Fruit fly (Drosophila melanogaster) whole organism, embryonic: Measurements from ENCODE around the gene Cnep1r1.

Experiments
- B-H1 ChIP-seq: fragments of 200-800 bp; sonication (Bioruptor generic); IDR thresholded peaks from 3 replicates; pipeline ENCODE4 v1.3.6; 2022; ENCODE audit warnings: missing biosample characterization, missing genetic modification characterization
- Bgb ChIP-seq: fragments of 200-800 bp; sonication (Bioruptor generic); IDR thresholded peaks from 2 replicates; pipeline ENCODE4 v1.3.6; 2022; ENCODE audit warnings: missing biosample characterization, missing genetic modification characterization; ENCODE audit not compliant: partially characterized antibody
- CG10654 ChIP-seq: fragments of 200-800 bp; sonication (Bioruptor generic); optimal IDR thresholded peaks from 2 replicates; lab custom pipeline; 2016; ENCODE audit warnings: missing biosample characterization, missing genetic modification characterization
- CG11504 ChIP-seq: fragments of 200-800 bp; sonication (Bioruptor generic); optimal IDR thresholded peaks from 3 replicates; lab custom pipeline; 2019; ENCODE audit warnings: missing biosample characterization, mild to moderate bottlenecking, missing genetic modification characterization, moderate library complexity
- CG14667 ChIP-seq: fragments of 200-800 bp; sonication (Bioruptor generic); IDR thresholded peaks from 2 replicates; pipeline ENCODE4 v1.3.6; 2022; ENCODE audit warnings: missing biosample characterization, missing genetic modification characterization
- CG15073 ChIP-seq: fragments of 200-800 bp; sonication (Bioruptor generic); optimal IDR thresholded peaks from 2 replicates; lab custom pipeline; 2016; ENCODE audit warnings: missing biosample characterization, missing genetic modification characterization
- CG17568 ChIP-seq: fragments of 200-800 bp; sonication (Bioruptor generic); optimal IDR thresholded peaks from 2 replicates; lab custom pipeline; 2018; ENCODE audit warnings: missing biosample characterization, mild to moderate bottlenecking, missing genetic modification characterization, moderate library complexity
- CG18619 ChIP-seq: fragments of 200-800 bp; sonication (Bioruptor generic); optimal IDR thresholded peaks from 3 replicates; lab custom pipeline; 2017; ENCODE audit warnings: missing biosample characterization, mild to moderate bottlenecking, missing genetic modification characterization
- CG2199 ChIP-seq: fragments of 200-800 bp; sonication (Bioruptor generic); IDR thresholded peaks from 3 replicates; pipeline ENCODE4 v1.3.6; 2022; ENCODE audit warnings: missing biosample characterization, missing genetic modification characterization
- CG3163 ChIP-seq: fragments of 200-800 bp; sonication (Bioruptor generic); optimal IDR thresholded peaks from 3 replicates; lab custom pipeline; 2016; ENCODE audit warnings: missing biosample characterization, missing genetic modification characterization
- CG3838 ChIP-seq: fragments of 200-800 bp; sonication (Bioruptor generic); optimal IDR thresholded peaks from 3 replicates; lab custom pipeline; 2016; ENCODE audit warnings: missing biosample characterization, missing genetic modification characterization
- CG6689 ChIP-seq: fragments of 200-800 bp; sonication (Bioruptor generic); IDR thresholded peaks from 2 replicates; pipeline ENCODE4 v1.3.6; 2022; ENCODE audit warnings: missing biosample characterization, missing genetic modification characterization
- CG8944 ChIP-seq: fragments of 200-800 bp; sonication (Bioruptor generic); optimal IDR thresholded peaks from 3 replicates; lab custom pipeline; 2016; ENCODE audit warnings: missing biosample characterization, missing genetic modification characterization
- CG9727 ChIP-seq: fragments of 200-800 bp; sonication (Bioruptor generic); optimal IDR thresholded peaks from 3 replicates; lab custom pipeline; 2017; ENCODE audit warnings: missing biosample characterization, mild to moderate bottlenecking, missing genetic modification characterization
- CHES-1-like ChIP-seq: fragments of 200-800 bp; sonication (Bioruptor generic); optimal IDR thresholded peaks from 2 replicates; lab custom pipeline; 2016; ENCODE audit warnings: missing biosample characterization, missing genetic modification characterization
- CkIIα-i1 ChIP-seq: fragments of 200-800 bp; sonication (Bioruptor generic); IDR thresholded peaks from 2 replicates; pipeline ENCODE4 v1.3.6; 2022; ENCODE audit warnings: missing biosample characterization, missing genetic modification characterization
- E2f2 ChIP-seq: fragments of 200-800 bp; sonication (Bioruptor generic); IDR thresholded peaks from 2 replicates; pipeline ENCODE4 v1.3.6; 2022; ENCODE audit warnings: missing biosample characterization, missing genetic modification characterization
- Ets65A ChIP-seq: fragments of 200-800 bp; sonication (Bioruptor generic); peaks from one replicate; lab custom pipeline; 2016; ENCODE audit warnings: missing biosample characterization, missing genetic modification characterization
- MTF-1 ChIP-seq: fragments of 200-800 bp; sonication (Bioruptor generic); optimal IDR thresholded peaks from 2 replicates; lab custom pipeline; 2018; ENCODE audit warnings: missing biosample characterization, mild to moderate bottlenecking, missing genetic modification characterization, borderline replicate concordance
- Optix ChIP-seq: fragments of 200-800 bp; sonication (Bioruptor generic); IDR thresholded peaks from 3 replicates; pipeline ENCODE4 v1.3.6; 2022; ENCODE audit warnings: missing biosample characterization, missing genetic modification characterization
- PHDP ChIP-seq: fragments of 200-800 bp; sonication (Bioruptor generic); optimal IDR thresholded peaks from 3 replicates; lab custom pipeline; 2018; ENCODE audit warnings: missing biosample characterization, mild to moderate bottlenecking, missing genetic modification characterization, moderate library complexity
- Sox102F ChIP-seq: fragments of 200-800 bp; sonication (Bioruptor generic); optimal IDR thresholded peaks from 2 replicates; lab custom pipeline; 2018; ENCODE audit warnings: missing biosample characterization, mild to moderate bottlenecking, missing genetic modification characterization, moderate library complexity
- Trl ChIP-seq, 3 experiments: fragments of >200 bp in 2 of 3; fragments of 200-800 bp in 1 of 3; sonication (Bioruptor generic) in 1 of 3; optimal IDR thresholded peaks; 2 replicates in 1 of 3; 3 replicates in 2 of 3; lab custom pipeline; 2016 to 2017; ENCODE audit warnings: missing biosample characterization in 1 of 3, missing genetic modification characterization in 1 of 3
- abd-A ChIP-seq: fragments of 200-800 bp; sonication (Bioruptor generic); optimal IDR thresholded peaks from 3 replicates; lab custom pipeline; 2019; ENCODE audit warnings: missing biosample characterization, mild to moderate bottlenecking, missing genetic modification characterization, moderate library complexity
- ase ChIP-seq: fragments of 200-800 bp; sonication (Bioruptor generic); IDR thresholded peaks from 3 replicates; pipeline ENCODE4 v1.3.6; 2022; ENCODE audit warnings: missing biosample characterization, missing genetic modification characterization
- danr ChIP-seq: fragments of 200-800 bp; sonication (Bioruptor generic); IDR thresholded peaks from 2 replicates; pipeline ENCODE4 v1.3.6; 2022; ENCODE audit warnings: missing biosample characterization, missing genetic modification characterization
- fd3F ChIP-seq: fragments of 200-800 bp; sonication (Bioruptor generic); optimal IDR thresholded peaks from 2 replicates; lab custom pipeline; 2018; ENCODE audit warnings: missing biosample characterization, mild to moderate bottlenecking, missing genetic modification characterization, moderate library complexity
- jumu ChIP-seq: fragments of 200-800 bp; sonication (Bioruptor generic); optimal IDR thresholded peaks from 3 replicates; lab custom pipeline; 2016; ENCODE audit warnings: missing biosample characterization, missing genetic modification characterization
- lov ChIP-seq, 2 experiments: fragments of 200-800 bp in 1 of 2; fragments of >200 bp in 1 of 2; sonication (Bioruptor generic) in 1 of 2; IDR thresholded peaks in 1 of 2; optimal IDR thresholded peaks in 1 of 2; 2 replicates in 1 of 2; 3 replicates in 1 of 2; pipeline versions ENCODE4 v1.3.6 to Lab custom; 2017 to 2022; ENCODE audit warnings: missing biosample characterization in 1 of 2, missing genetic modification characterization in 1 of 2
- luna ChIP-seq: fragments of 200-800 bp; sonication (Bioruptor generic); optimal IDR thresholded peaks from 2 replicates; lab custom pipeline; 2016; ENCODE audit warnings: missing biosample characterization, missing genetic modification characterization
- nerfin-2 ChIP-seq: fragments of 200-800 bp; sonication (Bioruptor generic); IDR thresholded peaks from 2 replicates; pipeline ENCODE4 v1.3.6; 2022; ENCODE audit warnings: missing biosample characterization, missing genetic modification characterization; ENCODE audit not compliant: partially characterized antibody
- stwl ChIP-seq: fragments of 200-800 bp; sonication (Bioruptor generic); optimal IDR thresholded peaks from 3 replicates; lab custom pipeline; 2018; ENCODE audit warnings: missing biosample characterization, mild to moderate bottlenecking, missing genetic modification characterization, moderate library complexity
- vvl ChIP-seq: fragments of 200-800 bp; sonication (Bioruptor generic); IDR thresholded peaks from 2 replicates; pipeline ENCODE4 v1.3.6; 2022; ENCODE audit warnings: missing biosample characterization, missing genetic modification characterization
- wek ChIP-seq: fragments of 200-800 bp; sonication (Bioruptor generic); optimal IDR thresholded peaks from 3 replicates; lab custom pipeline; 2018; ENCODE audit warnings: missing biosample characterization, mild to moderate bottlenecking, missing genetic modification characterization, moderate library complexity

The Cnep1r1 gene

DNA sequence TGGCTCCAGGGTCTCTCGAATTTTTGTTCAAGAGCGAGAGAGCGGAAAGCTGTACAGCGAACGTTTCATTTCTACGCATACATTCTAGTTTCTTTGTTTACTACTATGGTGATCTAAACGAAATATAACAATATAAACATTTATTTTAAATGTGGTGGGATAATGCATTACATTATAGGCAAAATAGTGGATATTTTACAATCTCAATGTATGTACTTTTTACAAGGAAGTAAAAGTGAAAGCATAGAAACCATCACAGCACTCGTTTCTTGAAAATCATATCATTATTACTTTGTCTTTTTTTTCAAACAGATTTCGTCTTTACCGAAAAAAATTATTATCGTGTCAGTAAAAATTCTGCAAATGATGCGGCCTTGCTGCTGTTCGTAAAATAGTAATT lies at the start of gene Cnep1r1:
Cnep1r1 (plus strand) TSS at position 301 of the 400 bp plus-strand sequence.
- TF ChIP-seq wek (GFP tag; lab: Kevin White, UChicago) = no peak
- no peak for TF ChIP-seq PHDP (tag; lab: Kevin White, UChicago)

DNA sequence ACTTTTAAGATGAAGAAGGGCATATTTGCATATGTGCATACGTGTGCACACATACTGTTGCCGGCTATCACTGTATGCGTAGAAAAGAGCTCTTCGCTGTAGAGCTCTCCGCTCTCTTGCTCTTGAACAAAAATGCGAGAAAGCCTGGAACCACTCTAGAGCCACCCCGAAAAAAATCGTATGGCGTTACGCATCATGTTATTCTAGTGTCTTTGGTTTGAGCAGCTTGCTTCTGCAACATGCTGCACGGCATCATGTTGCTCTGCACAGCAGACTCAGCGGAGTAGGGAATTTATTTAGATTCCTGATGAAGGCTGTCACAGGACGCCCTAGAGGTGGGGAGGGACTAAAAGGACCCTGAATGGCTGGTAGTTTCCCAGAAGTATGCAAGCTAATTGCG lies 27.2 kb upstream of the Cnep1r1 start:
- no peak for TF ChIP-seq CG17568 (GFP tag; lab: Kevin White, UChicago)
- TF ChIP-seq fd3F = no peak
- TF ChIP-seq CG15073 (GFP tag; lab: Kevin White, UChicago) = no peak
- no peak for TF ChIP-seq E2f2 (GFP tag; lab: Robert Waterston, UW)
- peak; percentile 41; the same call in 1 of the 2 replicates for TF ChIP-seq CG6689 (GFP tag; lab: Robert Waterston, UW)
- TF ChIP-seq nerfin-2 (GFP tag; lab: Robert Waterston, UW) = no peak
- no peak for TF ChIP-seq Optix (GFP tag; lab: Robert Waterston, UW)
- TF ChIP-seq CG2199 (GFP tag; lab: Robert Waterston, UW) = peak; percentile 72; the same call in 2 of the 3 replicates
- TF ChIP-seq lov (optimal IDR thresholded peaks at IDR 0.05; lab: Kevin White, UChicago) = no peak
- TF ChIP-seq lov (GFP tag; IDR thresholded peaks at IDR 0.05; lab: Robert Waterston, UW) = no peak
- TF ChIP-seq CG8944 = no peak
- TF ChIP-seq luna (GFP tag; lab: Kevin White, UChicago) = no peak
- TF ChIP-seq B-H1 (GFP tag; lab: Robert Waterston, UW) = no peak
- peak; percentile 96 for TF ChIP-seq CG11504 (tag; lab: Kevin White, UChicago)
- TF ChIP-seq ase = no peak
- TF ChIP-seq jumu (GFP tag; lab: Kevin White, UChicago) = no peak
- TF ChIP-seq Trl (optimal IDR thresholded peaks at IDR 0.05; lab: Kevin White, UChicago) = peak; percentile 37 to 47
- no peak for TF ChIP-seq Trl (GFP tag; optimal IDR thresholded peaks at IDR 0.05; lab: Kevin White, UChicago)

DNA sequence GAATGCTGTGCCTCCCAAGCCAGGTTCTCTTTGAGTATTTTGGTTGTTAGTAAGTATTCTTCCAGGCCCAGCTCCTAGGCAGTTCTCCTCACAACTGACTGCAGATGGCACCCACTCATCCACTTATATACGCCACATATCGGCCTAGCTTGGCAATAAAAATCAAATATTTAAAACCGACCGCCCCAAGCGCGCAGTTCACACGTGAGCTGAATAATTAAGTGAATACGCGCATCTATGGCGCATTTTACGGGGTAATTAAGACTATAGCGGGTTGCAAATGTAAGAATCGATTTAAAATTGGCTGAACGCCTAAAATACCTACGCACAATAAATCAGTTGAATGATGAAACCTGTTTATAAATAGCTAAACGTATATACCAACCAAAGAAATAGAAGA lies 14.9 kb downstream of the Cnep1r1 start, which contains the start of gene CG40486:
CG40486 (minus strand) TSS at position 101 of the 400 bp plus-strand sequence.
- TF ChIP-seq Ets65A (peak; percentile 11), abd-A (tag; lab: Kevin White, UChicago) (no peak)

DNA sequence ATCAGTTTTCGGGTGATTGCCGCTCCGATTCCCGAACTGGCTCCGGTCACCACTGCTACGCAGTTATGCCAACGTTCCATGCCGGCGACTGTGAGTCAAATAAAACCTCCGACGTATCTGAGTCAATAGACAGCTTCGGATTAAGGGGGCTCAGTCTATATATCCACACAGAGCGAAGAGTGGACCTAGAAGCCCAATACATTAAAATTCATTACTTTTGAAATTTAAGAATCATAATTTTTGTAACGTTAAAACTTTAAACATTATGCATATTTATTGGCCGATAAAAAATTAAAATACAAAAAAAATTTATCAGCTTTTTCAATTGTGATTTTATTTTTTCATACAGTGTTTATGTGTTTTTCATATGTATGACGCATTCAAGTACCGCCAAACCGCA lies 17.1 kb downstream of the Cnep1r1 start, which contains the start of gene CG40485:
CG40485 (minus strand) TSS at position 101 of the 400 bp plus-strand sequence.
- TF ChIP-seq Sox102F (GFP tag; lab: Kevin White, UChicago) = no peak
- no peak for TF ChIP-seq CG10654
- TF ChIP-seq CG3163 (GFP tag; lab: Kevin White, UChicago) = no peak
- TF ChIP-seq MTF-1 = no peak
- no peak for TF ChIP-seq CkIIα-i1 (GFP tag; lab: Robert Waterston, UW)
- no peak for TF ChIP-seq Bgb (GFP tag; lab: Robert Waterston, UW)
- no peak for TF ChIP-seq danr
- TF ChIP-seq CG9727 (GFP tag; lab: Kevin White, UChicago) = no peak
- no peak for TF ChIP-seq CG14667
- TF ChIP-seq CG3838 (GFP tag; lab: Kevin White, UChicago) = no peak
- no peak for TF ChIP-seq CHES-1-like (GFP tag; lab: Kevin White, UChicago)
- no peak for TF ChIP-seq vvl (GFP tag; lab: Robert Waterston, UW)

DNA sequence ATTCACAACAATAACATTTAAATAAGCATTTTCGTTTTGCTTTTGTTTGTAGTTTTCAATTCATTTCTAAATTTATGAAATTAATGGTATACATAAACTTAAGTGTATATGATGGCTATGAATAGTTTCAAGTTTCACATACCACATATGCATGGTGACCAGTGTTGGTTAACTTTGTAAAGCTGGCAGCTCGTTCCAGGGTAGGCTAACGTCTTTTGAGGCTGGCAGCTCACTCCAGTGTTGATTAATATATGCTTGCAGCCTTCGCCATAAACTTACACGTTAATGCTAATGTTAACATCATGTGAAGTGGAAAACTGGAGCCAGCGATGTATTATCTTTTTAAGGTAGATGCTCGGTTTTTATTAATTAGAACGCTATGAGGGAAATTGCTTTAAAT lies 36.4 kb downstream of the Cnep1r1 start:
- TF ChIP-seq stwl (tag; lab: Kevin White, UChicago) = peak; percentile 94
- TF ChIP-seq CG18619 (GFP tag; lab: Kevin White, UChicago) = no peak
